Worm (Caenorhabditis elegans) whole organism, L1 larva: ENCODE measurements around the gene ZC449.1.

Source experiments
- C16A3.4 ChIP-seq: fragments of 150-350 bp; optimal IDR thresholded peaks from 2 replicates; lab custom pipeline; 2014; ENCODE audit warnings: missing biosample characterization, missing genetic modification characterization
- C34B4.2 ChIP-seq: sonication (generic microtip); optimal IDR thresholded peaks from 2 replicates; lab custom pipeline; 2017; ENCODE audit warnings: mild to moderate bottlenecking, missing genetic modification characterization, missing compliant biosample characterization
- Y116A8C.19 ChIP-seq: sonication (generic microtip); optimal IDR thresholded peaks from 2 replicates; lab custom pipeline; 2016; ENCODE audit warnings: missing compliant biosample characterization, missing genetic modification characterization, borderline replicate concordance
- aha-1 ChIP-seq: fragments of 150-350 bp; optimal IDR thresholded peaks from 2 replicates; lab custom pipeline; 2014; ENCODE audit warnings: missing biosample characterization, missing genetic modification characterization
- aly-2 ChIP-seq: fragments of 150-350 bp; optimal IDR thresholded peaks from 2 replicates; lab custom pipeline; 2014; ENCODE audit warnings: missing biosample characterization, missing genetic modification characterization
- ama-1 ChIP-seq: fragments of 150-350 bp; optimal IDR thresholded peaks from 2 replicates; lab custom pipeline; 2014
- ceh-82 ChIP-seq, 3 experiments: fragments of 150-350 bp in 1 of 3; sonication (generic microtip) in 2 of 3; optimal IDR thresholded peaks; 2 replicates each; lab custom pipeline; 2014 to 2017; ENCODE audit warnings: missing biosample characterization in 3 of 3, missing genetic modification characterization in 3 of 3
- ceh-88 ChIP-seq: fragments of 200-800 bp; sonication (Bioruptor generic); IDR thresholded peaks from 2 replicates; pipeline ENCODE4 v1.3.6; 2022; ENCODE audit warnings: missing genetic modification characterization, missing compliant biosample characterization
- ceh-90 ChIP-seq: sonication (generic microtip); optimal IDR thresholded peaks from 2 replicates; lab custom pipeline; 2016; ENCODE audit warnings: missing genetic modification characterization, missing compliant biosample characterization
- dsc-1 ChIP-seq: sonication (generic microtip); optimal IDR thresholded peaks from 2 replicates; lab custom pipeline; 2016; ENCODE audit warnings: mild to moderate bottlenecking, missing genetic modification characterization, missing compliant biosample characterization
- efl-3 ChIP-seq: fragments of 200-800 bp; sonication (Bioruptor generic); optimal IDR thresholded peaks from 2 replicates; lab custom pipeline; 2018; ENCODE audit warnings: mild to moderate bottlenecking, missing genetic modification characterization, missing compliant biosample characterization
- egl-13 ChIP-seq: sonication (generic microtip); optimal IDR thresholded peaks from 2 replicates; lab custom pipeline; 2016; ENCODE audit warnings: missing genotype, missing genetic modification reagents, missing genetic modification characterization, missing compliant biosample characterization
- elt-3 ChIP-seq, 6 experiments: fragments of 150-350 bp in 1 of 6; sonication (generic microtip); optimal IDR thresholded peaks; 2 replicates each; lab custom pipeline; 2017 to 2018; ENCODE audit warnings: missing biosample characterization in 6 of 6, missing genetic modification characterization in 6 of 6, inconsistent platforms in 1 of 6
- fkh-4 ChIP-seq: sonication (generic microtip); optimal IDR thresholded peaks from 2 replicates; lab custom pipeline; 2016; ENCODE audit warnings: missing compliant biosample characterization, missing genetic modification characterization, borderline replicate concordance
- fkh-8 ChIP-seq: sonication (generic microtip); optimal IDR thresholded peaks from 2 replicates; lab custom pipeline; 2016; ENCODE audit warnings: mild to moderate bottlenecking, missing genetic modification characterization, missing compliant biosample characterization
- grh-1 ChIP-seq: fragments of 200-800 bp; sonication (Bioruptor generic); IDR thresholded peaks from 2 replicates; pipeline ENCODE4 v1.3.6; 2022; ENCODE audit warnings: missing genetic modification reagents, missing genetic modification characterization, missing compliant biosample characterization
- hlh-4 ChIP-seq: sonication (generic microtip); optimal IDR thresholded peaks from 2 replicates; lab custom pipeline; 2016; ENCODE audit warnings: mild to moderate bottlenecking, missing genetic modification characterization, missing compliant biosample characterization
- hpl-2 ChIP-seq: fragments of 150-350 bp; optimal IDR thresholded peaks from 2 replicates; lab custom pipeline; 2014; ENCODE audit warnings: missing biosample characterization, missing genetic modification reagents, missing genetic modification characterization
- irx-1 ChIP-seq: sonication (generic microtip); optimal IDR thresholded peaks from 2 replicates; lab custom pipeline; 2016; ENCODE audit warnings: missing genetic modification characterization, missing compliant biosample characterization
- isw-1 ChIP-seq: fragments of 200-800 bp; sonication (Bioruptor generic); IDR thresholded peaks from 2 replicates; pipeline ENCODE4 v1.3.6; 2022; ENCODE audit warnings: missing genetic modification characterization, missing compliant biosample characterization
- jun-1 ChIP-seq: fragments of 150-350 bp; optimal IDR thresholded peaks from 2 replicates; lab custom pipeline; 2014; ENCODE audit warnings: missing biosample characterization, missing genetic modification reagents, missing genetic modification characterization
- lin-14 ChIP-seq: fragments of 200-800 bp; sonication (Bioruptor generic); optimal IDR thresholded peaks from 2 replicates; lab custom pipeline; 2018; ENCODE audit warnings: mild to moderate bottlenecking, missing genetic modification characterization, moderate library complexity, missing compliant biosample characterization
- lin-15B ChIP-seq: fragments of 150-350 bp; sonication (generic microtip); optimal IDR thresholded peaks from 3 replicates; lab custom pipeline; 2014; ENCODE audit warnings: missing biosample characterization, missing genetic modification characterization
- lin-35 ChIP-seq, 2 experiments: fragments of 150-350 bp; optimal IDR thresholded peaks; 2 replicates each; lab custom pipeline; 2014; ENCODE audit warnings: missing biosample characterization in 2 of 2, missing genetic modification characterization in 2 of 2, missing genetic modification reagents in 2 of 2
- lin-39 ChIP-seq: fragments of 150-350 bp; optimal IDR thresholded peaks from 2 replicates; lab custom pipeline; 2014; ENCODE audit warnings: missing biosample characterization, missing genetic modification reagents, missing genetic modification characterization
- lir-3 ChIP-seq: sonication (generic microtip); optimal IDR thresholded peaks from 2 replicates; lab custom pipeline; 2016; ENCODE audit warnings: mild to moderate bottlenecking, missing genetic modification characterization, moderate library complexity, missing compliant biosample characterization; ENCODE audit not compliant: poor library complexity
- lsy-2 ChIP-seq, 2 experiments: fragments of 150-350 bp; optimal IDR thresholded peaks; 2 replicates each; lab custom pipeline; 2014; ENCODE audit warnings: missing biosample characterization in 2 of 2, missing genetic modification characterization in 2 of 2
- mab-9 ChIP-seq: fragments of 200-800 bp; sonication (Bioruptor generic); IDR thresholded peaks from 2 replicates; pipeline ENCODE4 v1.3.6; 2022; ENCODE audit warnings: missing genetic modification reagents, missing genetic modification characterization, missing compliant biosample characterization
- mdl-1 ChIP-seq, 2 experiments: fragments of 150-350 bp; optimal IDR thresholded peaks; 2 replicates each; lab custom pipeline; 2014 to 2017; ENCODE audit warnings: missing biosample characterization in 2 of 2, missing genetic modification characterization in 2 of 2, inconsistent platforms in 1 of 2
- mef-2 ChIP-seq: fragments of 150-350 bp; optimal IDR thresholded peaks from 2 replicates; lab custom pipeline; 2014; ENCODE audit warnings: missing biosample characterization, missing genetic modification characterization
- nhr-11 ChIP-seq: fragments of 150-350 bp; optimal IDR thresholded peaks from 2 replicates; lab custom pipeline; 2014; ENCODE audit warnings: missing biosample characterization, missing genetic modification characterization
- nhr-12 ChIP-seq: sonication (generic microtip); optimal IDR thresholded peaks from 2 replicates; lab custom pipeline; 2017; ENCODE audit warnings: missing biosample characterization, missing genetic modification characterization
- nhr-19 ChIP-seq: fragments of 200-800 bp; sonication (Bioruptor generic); conservative IDR thresholded peaks from 2 replicates; pipeline ENCODE4 v1.3.6; 2022; ENCODE audit warnings: missing genetic modification characterization, missing compliant biosample characterization
- nhr-20 ChIP-seq: sonication (generic microtip); optimal IDR thresholded peaks from 2 replicates; lab custom pipeline; 2016; ENCODE audit warnings: mild to moderate bottlenecking, missing genetic modification characterization, missing compliant biosample characterization
- nhr-237 ChIP-seq: fragments of 150-350 bp; optimal IDR thresholded peaks from 2 replicates; lab custom pipeline; 2014; ENCODE audit warnings: missing biosample characterization, missing genetic modification characterization
- nhr-28 ChIP-seq: fragments of 150-350 bp; optimal IDR thresholded peaks from 2 replicates; lab custom pipeline; 2014; ENCODE audit warnings: missing biosample characterization, missing genetic modification characterization
- nhr-47 ChIP-seq: sonication (generic microtip); optimal IDR thresholded peaks from 2 replicates; lab custom pipeline; 2016; ENCODE audit warnings: mild to moderate bottlenecking, missing genetic modification characterization, moderate library complexity, missing compliant biosample characterization
- nhr-71 ChIP-seq: sonication (generic microtip); optimal IDR thresholded peaks from 2 replicates; lab custom pipeline; 2016; ENCODE audit warnings: mild to moderate bottlenecking, missing genetic modification characterization, moderate library complexity, missing compliant biosample characterization
- nhr-76 ChIP-seq: sonication (generic microtip); optimal IDR thresholded peaks from 2 replicates; lab custom pipeline; 2017; ENCODE audit warnings: missing biosample characterization, missing genetic modification characterization
- nhr-84 ChIP-seq: sonication (generic microtip); optimal IDR thresholded peaks from 2 replicates; lab custom pipeline; 2017; ENCODE audit warnings: missing biosample characterization, missing genetic modification characterization
- nhr-90 ChIP-seq: sonication (generic microtip); optimal IDR thresholded peaks from 2 replicates; lab custom pipeline; 2016; ENCODE audit warnings: mild to moderate bottlenecking, missing genetic modification characterization, missing compliant biosample characterization; ENCODE audit not compliant: poor library complexity
- rnt-1 ChIP-seq: sonication (generic microtip); optimal IDR thresholded peaks from 2 replicates; lab custom pipeline; 2016; ENCODE audit warnings: mild to moderate bottlenecking, missing genetic modification characterization, moderate library complexity, missing compliant biosample characterization
- snpc-4 ChIP-seq: fragments of 150-350 bp; optimal IDR thresholded peaks from 2 replicates; lab custom pipeline; 2014; ENCODE audit warnings: missing biosample characterization, missing genetic modification characterization
- snu-23 ChIP-seq: sonication (generic microtip); optimal IDR thresholded peaks from 2 replicates; lab custom pipeline; 2016; ENCODE audit warnings: missing genetic modification characterization, missing compliant biosample characterization
- sox-4 ChIP-seq: sonication (generic microtip); optimal IDR thresholded peaks from 2 replicates; lab custom pipeline; 2016; ENCODE audit warnings: missing genetic modification characterization, missing compliant biosample characterization
- sptf-1 ChIP-seq: fragments of 150-350 bp; optimal IDR thresholded peaks from 2 replicates; lab custom pipeline; 2014; ENCODE audit warnings: missing biosample characterization, missing genetic modification characterization
- tlp-1 ChIP-seq: fragments of 150-350 bp; optimal IDR thresholded peaks from 2 replicates; lab custom pipeline; 2014; ENCODE audit warnings: missing biosample characterization, missing genetic modification characterization
- unc-30 ChIP-seq: sonication (generic microtip); optimal IDR thresholded peaks from 2 replicates; lab custom pipeline; 2017; ENCODE audit warnings: missing biosample characterization, missing genetic modification characterization
- unc-62 ChIP-seq: fragments of 150-350 bp; optimal IDR thresholded peaks from 2 replicates; lab custom pipeline; 2014; ENCODE audit warnings: missing biosample characterization, missing genetic modification reagents, missing genetic modification characterization
- unc-98 ChIP-seq: fragments of 200-800 bp; sonication (Bioruptor generic); IDR thresholded peaks from 2 replicates; pipeline ENCODE4 v1.3.6; 2022; ENCODE audit warnings: missing genetic modification characterization, missing compliant biosample characterization
- vab-15 ChIP-seq: sonication (generic microtip); optimal IDR thresholded peaks from 2 replicates; lab custom pipeline; 2017; ENCODE audit warnings: missing genotype, mild to moderate bottlenecking, missing genetic modification characterization, missing compliant biosample characterization
- xbp-1 ChIP-seq: sonication (generic microtip); optimal IDR thresholded peaks from 2 replicates; lab custom pipeline; 2016; ENCODE audit warnings: missing genetic modification characterization, missing compliant biosample characterization
- zag-1 ChIP-seq: fragments of 150-350 bp; optimal IDR thresholded peaks from 2 replicates; lab custom pipeline; 2014; ENCODE audit warnings: missing biosample characterization, missing genetic modification characterization
- zip-4 ChIP-seq: fragments of 200-800 bp; sonication (Bioruptor generic); optimal IDR thresholded peaks from 2 replicates; lab custom pipeline; 2018; ENCODE audit warnings: mild to moderate bottlenecking, missing genetic modification characterization, moderate library complexity, missing compliant biosample characterization

Gene ZC449.1

ce11 chrX:4997548-4998087 lies 26.6 kb upstream of the ZC449.1 start, which contains the start of gene ZC8.6:
Gene ZC8.6 (minus strand): TSS chrX:4997598.
- TF ChIP-seq nhr-84 (tag; lab: Kevin White, UChicago) (no peak), mdl-1 (tag; optimal IDR thresholded peaks at IDR 0.05; lab: Kevin White, UChicago) (peak in 1 of 2 experiments; percentile 36), ceh-90 (tag; lab: Kevin White, UChicago) (no peak), efl-3 (no peak), vab-15 (tag; lab: Kevin White, UChicago) (no peak), lir-3 (tag; lab: Kevin White, UChicago) (no peak), xbp-1 (peak; percentile 42), Y116A8C.19 (no peak), nhr-76 (tag; lab: Kevin White, UChicago) (no peak), nhr-28 (tag; lab: Kevin White, UChicago) (no peak), C16A3.4 (peak; percentile 69), nhr-90 (tag; lab: Kevin White, UChicago) (no peak), unc-30 (tag; lab: Kevin White, UChicago) (no peak), aly-2 (tag; lab: Kevin White, UChicago) (no peak), grh-1 (no peak), C34B4.2 (tag; lab: Kevin White, UChicago) (no peak), egl-13 (tag; lab: Kevin White, UChicago) (no peak), nhr-19 (GFP tag; lab: Robert Waterston, UW) (no peak), dsc-1 (tag; lab: Kevin White, UChicago) (no peak), snu-23 (GFP tag; lab: Kevin White, UChicago) (peak; percentile 57), rnt-1 (tag; lab: Kevin White, UChicago) (peak; percentile 7), mef-2 (tag; lab: Kevin White, UChicago) (no peak), aha-1 (tag; lab: Kevin White, UChicago) (no peak), nhr-11 (tag; lab: Kevin White, UChicago) (no peak), ama-1 (lab: Kevin White, UChicago) (no peak), unc-98 (GFP tag; lab: Robert Waterston, UW) (no peak), lin-35 (GFP tag; optimal IDR thresholded peaks at IDR 0.05; lab: Kevin White, UChicago) (peak; percentile 18 to 56), zag-1 (tag; lab: Kevin White, UChicago) (no peak), ceh-88 (no peak), lin-14 (peak; percentile 67), lin-39 (tag; lab: Kevin White, UChicago) (no peak), mab-9 (GFP tag; lab: Robert Waterston, UW) (no peak), hpl-2 (GFP tag; lab: Kevin White, UChicago) (no peak), nhr-71 (tag; lab: Kevin White, UChicago) (peak; percentile 39), ceh-82 (tag; optimal IDR thresholded peaks at IDR 0.05; lab: Kevin White, UChicago) (peak in 1 of 3 experiments; percentile 44), nhr-47 (tag; lab: Kevin White, UChicago) (peak; percentile 35), fkh-4 (tag; lab: Kevin White, UChicago) (no peak), fkh-8 (tag; lab: Kevin White, UChicago) (peak; percentile 17), isw-1 (no peak), hlh-4 (tag; lab: Kevin White, UChicago) (no peak), nhr-20 (tag; lab: Kevin White, UChicago) (peak; percentile 6), jun-1 (no peak), sptf-1 (tag; lab: Kevin White, UChicago) (no peak), elt-3 (tag; optimal IDR thresholded peaks at IDR 0.05; lab: Kevin White, UChicago) (no peak), lsy-2 (tag; optimal IDR thresholded peaks at IDR 0.05; lab: Kevin White, UChicago) (no peak), unc-62 (GFP tag; lab: Kevin White, UChicago) (no peak), tlp-1 (no peak), sox-4 (no peak), snpc-4 (tag; lab: Kevin White, UChicago) (no peak), irx-1 (no peak), nhr-12 (tag; lab: Kevin White, UChicago) (no peak), nhr-237 (no peak), zip-4 (GFP tag; lab: Kevin White, UChicago) (no peak), lin-15B (tag; lab: Kevin White, UChicago) (peak; percentile 54)
